Worm (Caenorhabditis elegans) whole organism, young adult: ENCODE results near the gene C16D2.1.

ENCODE experiments used
- Y79H2A.3 ChIP-seq: fragments of 200-800 bp; sonication (Bioruptor generic); conservative IDR thresholded peaks from 2 replicates; pipeline ENCODE4 v1.3.6; 2022; ENCODE audit warnings: missing genetic modification reagents, missing genetic modification characterization, missing compliant biosample characterization
- ama-1 ChIP-seq, 3 experiments: fragments of 150-350 bp in 1 of 3; sonication (generic microtip) in 2 of 3; optimal IDR thresholded peaks; 2 replicates each; lab custom pipeline; 2014 to 2018; ENCODE audit warnings: missing biosample characterization in 2 of 3, missing genetic modification characterization in 2 of 3, missing genetic modification reagents in 2 of 3
- attf-5 ChIP-seq: fragments of 200-800 bp; sonication (Bioruptor generic); optimal IDR thresholded peaks from 2 replicates; lab custom pipeline; 2018; ENCODE audit warnings: mild to moderate bottlenecking, missing genetic modification characterization, missing compliant biosample characterization
- lsy-27 ChIP-seq: sonication (generic microtip); optimal IDR thresholded peaks from 2 replicates; lab custom pipeline; 2017; ENCODE audit warnings: missing genetic modification characterization, mild to moderate bottlenecking, missing compliant biosample characterization, antibody characterized with exemption, missing genotype, borderline replicate concordance; ENCODE audit not compliant: insufficient read depth
- rpc-1 ChIP-seq, 2 experiments: fragments of 150-350 bp in 1 of 2; sonication (generic microtip) in 1 of 2; optimal IDR thresholded peaks; 2 replicates each; lab custom pipeline; 2014 to 2018; ENCODE audit warnings: missing biosample characterization in 1 of 2, missing genetic modification characterization in 1 of 2, missing genetic modification reagents in 1 of 2, missing genotype in 1 of 2
- ztf-28 ChIP-seq: fragments of 200-800 bp; sonication (Bioruptor generic); IDR thresholded peaks from 2 replicates; pipeline ENCODE4 v1.3.6; 2022; ENCODE audit warnings: missing genetic modification reagents, missing genetic modification characterization, missing compliant biosample characterization

DNA sequence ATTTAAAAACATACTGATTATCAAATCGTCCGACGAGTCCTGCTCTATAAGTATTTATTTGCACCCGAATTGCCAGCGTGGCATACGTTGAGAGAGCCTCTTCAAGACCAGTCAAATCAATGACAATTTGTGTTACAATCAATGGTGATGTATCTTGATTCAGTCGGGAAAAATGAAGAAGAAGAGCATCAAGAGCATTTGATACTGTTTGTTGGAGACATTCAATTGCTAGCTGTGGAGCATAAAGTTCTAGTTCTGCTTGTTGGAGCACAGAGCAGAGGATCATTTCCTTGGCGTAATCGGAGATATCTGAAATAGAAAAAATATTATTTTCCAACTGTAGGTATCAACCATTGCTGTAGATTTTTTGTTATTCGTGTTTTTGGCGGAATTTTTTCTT, 42.0 kb downstream of the C16D2.1 start:
- no peak for TF ChIP-seq attf-5
- no peak for TF ChIP-seq rpc-1 (optimal IDR thresholded peaks at IDR 0.05; lab: Kevin White, UChicago)
- no peak for TF ChIP-seq rpc-1 (tag; optimal IDR thresholded peaks at IDR 0.05; lab: Kevin White, UChicago)
- no peak for TF ChIP-seq Y79H2A.3 (GFP tag; lab: Robert Waterston, UW)
- no peak for TF ChIP-seq ztf-28 (GFP tag; lab: Robert Waterston, UW)
- no peak for TF ChIP-seq lsy-27
- TF ChIP-seq ama-1 (optimal IDR thresholded peaks at IDR 0.05; lab: Kevin White, UChicago) = no peak
- TF ChIP-seq ama-1 (GFP tag; optimal IDR thresholded peaks at IDR 0.05; lab: Kevin White, UChicago) = no peak
